Fruit fly (Drosophila melanogaster) whole organism, embryonic: ENCODE results near the gene CG31729.

Source experiments
- Ada2b ChIP-seq: fragments of 200-800 bp; sonication (Bioruptor generic); IDR thresholded peaks from 2 replicates; pipeline ENCODE4 v1.3.6; 2022; ENCODE audit warnings: missing biosample characterization, missing genetic modification characterization
- Aef1 ChIP-seq: fragments of 200-800 bp; sonication (Bioruptor generic); IDR thresholded peaks from 3 replicates; pipeline ENCODE4 v1.3.6; 2022; ENCODE audit warnings: missing biosample characterization, missing genetic modification characterization
- Asciz ChIP-seq: fragments of 200-800 bp; sonication (Bioruptor generic); optimal IDR thresholded peaks from 2 replicates; lab custom pipeline; 2017; ENCODE audit warnings: missing biosample characterization, mild to moderate bottlenecking, missing genetic modification characterization, missing genetic modification reagents
- CG11093 ChIP-seq: fragments of 200-800 bp; sonication (Bioruptor generic); IDR thresholded peaks from 3 replicates; pipeline ENCODE4 v1.3.6; 2022; ENCODE audit warnings: missing biosample characterization, missing genetic modification characterization
- CG11504 ChIP-seq: fragments of 200-800 bp; sonication (Bioruptor generic); optimal IDR thresholded peaks from 3 replicates; lab custom pipeline; 2019; ENCODE audit warnings: missing biosample characterization, mild to moderate bottlenecking, missing genetic modification characterization, moderate library complexity
- CG12219 ChIP-seq: fragments of 200-800 bp; sonication (Bioruptor generic); optimal IDR thresholded peaks from 3 replicates; lab custom pipeline; 2018; ENCODE audit warnings: missing biosample characterization, mild to moderate bottlenecking, missing genetic modification characterization
- CG12769 ChIP-seq: fragments of 200-800 bp; sonication (Bioruptor generic); optimal IDR thresholded peaks from 2 replicates; lab custom pipeline; 2019; ENCODE audit warnings: missing biosample characterization, mild to moderate bottlenecking, missing genetic modification characterization, moderate library complexity
- CG13287 ChIP-seq: fragments of 200-800 bp; sonication (Bioruptor generic); IDR thresholded peaks from 2 replicates; pipeline ENCODE4 v1.3.6; 2022; ENCODE audit warnings: missing biosample characterization, missing genetic modification characterization; ENCODE audit not compliant: partially characterized antibody
- CG13894 ChIP-seq: fragments of 200-800 bp; sonication (Bioruptor generic); optimal IDR thresholded peaks from 3 replicates; lab custom pipeline; 2018; ENCODE audit warnings: missing biosample characterization, mild to moderate bottlenecking, missing genetic modification characterization, moderate library complexity
- CG14050 ChIP-seq: fragments of 200-800 bp; sonication (Bioruptor generic); IDR thresholded peaks from 3 replicates; pipeline ENCODE4 v1.3.6; 2022; ENCODE audit warnings: missing biosample characterization, missing genetic modification characterization
- CG1529 ChIP-seq: fragments of 200-800 bp; sonication (Bioruptor generic); optimal IDR thresholded peaks from 3 replicates; lab custom pipeline; 2018; ENCODE audit warnings: missing biosample characterization, missing genetic modification characterization
- CG15601 ChIP-seq: fragments of 200-800 bp; sonication (Bioruptor generic); optimal IDR thresholded peaks from 3 replicates; lab custom pipeline; 2019; ENCODE audit warnings: missing biosample characterization, mild to moderate bottlenecking, missing genetic modification characterization, moderate library complexity
- CG16815 ChIP-seq: fragments of 200-800 bp; sonication (Bioruptor generic); optimal IDR thresholded peaks from 3 replicates; lab custom pipeline; 2017; ENCODE audit warnings: missing biosample characterization, mild to moderate bottlenecking, missing genetic modification characterization
- CG17328 ChIP-seq: fragments of 200-800 bp; sonication (Bioruptor generic); IDR thresholded peaks from 2 replicates; pipeline ENCODE4 v1.3.6; 2022; ENCODE audit warnings: missing biosample characterization, missing genetic modification characterization
- CG18599 ChIP-seq: fragments of 200-800 bp; sonication (Bioruptor generic); optimal IDR thresholded peaks from 3 replicates; lab custom pipeline; 2017; ENCODE audit warnings: missing biosample characterization, missing genetic modification characterization, mild to moderate bottlenecking, moderate library complexity, missing genetic modification reagents
- CG2712 ChIP-seq: fragments of 200-800 bp; optimal IDR thresholded peaks from 3 replicates; lab custom pipeline; 2019; ENCODE audit warnings: missing biosample characterization, mild to moderate bottlenecking, missing genetic modification characterization, moderate library complexity
- CG32532 ChIP-seq: fragments of 200-800 bp; sonication (Bioruptor generic); IDR thresholded peaks from 2 replicates; pipeline ENCODE4 v1.3.6; 2022; ENCODE audit warnings: missing biosample characterization, missing genetic modification characterization
- CG33557 ChIP-seq: fragments of 200-800 bp; sonication (Bioruptor generic); optimal IDR thresholded peaks from 2 replicates; lab custom pipeline; 2019; ENCODE audit warnings: missing biosample characterization, mild to moderate bottlenecking, missing genetic modification characterization, moderate library complexity
- CG3838 ChIP-seq: fragments of 200-800 bp; sonication (Bioruptor generic); optimal IDR thresholded peaks from 3 replicates; lab custom pipeline; 2016; ENCODE audit warnings: missing biosample characterization, missing genetic modification characterization
- CG6254 ChIP-seq: fragments of 200-800 bp; sonication (Bioruptor generic); optimal IDR thresholded peaks from 3 replicates; lab custom pipeline; 2017; ENCODE audit warnings: mild to moderate bottlenecking, missing biosample characterization, missing genetic modification reagents, missing genetic modification characterization
- CG9817 ChIP-seq: fragments of 200-800 bp; sonication (Bioruptor generic); optimal IDR thresholded peaks from 2 replicates; lab custom pipeline; 2018; ENCODE audit warnings: missing biosample characterization, mild to moderate bottlenecking, missing genetic modification characterization, moderate library complexity
- CrebB ChIP-seq: fragments of 200-800 bp; sonication (Bioruptor generic); optimal IDR thresholded peaks from 3 replicates; lab custom pipeline; 2018; ENCODE audit warnings: missing biosample characterization, mild to moderate bottlenecking, missing genetic modification characterization
- Drgx ChIP-seq: fragments of 200-800 bp; sonication (Bioruptor generic); IDR thresholded peaks from 2 replicates; pipeline ENCODE4 v1.3.6; 2022; ENCODE audit warnings: missing biosample characterization, missing genetic modification characterization
- Ets65A ChIP-seq: fragments of 200-800 bp; sonication (Bioruptor generic); peaks from one replicate; lab custom pipeline; 2016; ENCODE audit warnings: missing biosample characterization, missing genetic modification characterization
- H15 ChIP-seq: fragments of 200-800 bp; sonication (Bioruptor generic); IDR thresholded peaks from 3 replicates; pipeline ENCODE4 v1.3.6; 2022; ENCODE audit warnings: missing biosample characterization, missing genetic modification characterization
- HHEX ChIP-seq: fragments of 200-800 bp; sonication (Bioruptor generic); optimal IDR thresholded peaks from 3 replicates; lab custom pipeline; 2017; ENCODE audit warnings: missing biosample characterization, mild to moderate bottlenecking, missing genetic modification characterization, missing genetic modification reagents
- HLH4C ChIP-seq: fragments of 200-800 bp; sonication (Bioruptor generic); IDR thresholded peaks from 3 replicates; pipeline ENCODE4 v1.3.6; 2022; ENCODE audit warnings: missing biosample characterization, missing genetic modification characterization; ENCODE audit not compliant: partially characterized antibody
- Max ChIP-seq: fragments of 200-800 bp; sonication (Bioruptor generic); optimal IDR thresholded peaks from 2 replicates; lab custom pipeline; 2016; ENCODE audit warnings: missing biosample characterization, mild to moderate bottlenecking, missing genetic modification characterization
- Oli ChIP-seq: fragments of 200-800 bp; sonication (Bioruptor generic); optimal IDR thresholded peaks from 2 replicates; lab custom pipeline; 2018; ENCODE audit warnings: missing biosample characterization, mild to moderate bottlenecking, missing genetic modification characterization, moderate library complexity
- Poxn ChIP-seq: fragments of 200-800 bp; sonication (Bioruptor generic); IDR thresholded peaks from 2 replicates; pipeline ENCODE4 v1.3.6; 2022; ENCODE audit warnings: missing biosample characterization, missing genetic modification characterization
- Tbp ChIP-seq: fragments of >200 bp; optimal IDR thresholded peaks from 2 replicates; lab custom pipeline; 2018; ENCODE audit warnings: missing biosample characterization, missing genetic modification characterization
- bab2 ChIP-seq: fragments of 200-800 bp; sonication (Bioruptor generic); optimal IDR thresholded peaks from 2 replicates; lab custom pipeline; 2016; ENCODE audit warnings: missing biosample characterization, missing genetic modification characterization
- bcd ChIP-seq: fragments of 200-800 bp; sonication (Bioruptor generic); optimal IDR thresholded peaks from 2 replicates; lab custom pipeline; 2017; ENCODE audit warnings: missing biosample characterization, mild to moderate bottlenecking, missing genetic modification characterization
- dm ChIP-seq: fragments of 200-800 bp; sonication (Bioruptor generic); optimal IDR thresholded peaks from 3 replicates; lab custom pipeline; 2016; ENCODE audit warnings: missing biosample characterization, missing genetic modification characterization
- fd64A ChIP-seq: fragments of 200-800 bp; sonication (Bioruptor generic); optimal IDR thresholded peaks from 3 replicates; lab custom pipeline; 2018; ENCODE audit warnings: missing biosample characterization, mild to moderate bottlenecking, missing genetic modification characterization
- gsb-n ChIP-seq: fragments of 200-800 bp; sonication (Bioruptor generic); optimal IDR thresholded peaks from 3 replicates; lab custom pipeline; 2018; ENCODE audit warnings: missing biosample characterization, mild to moderate bottlenecking, missing genetic modification characterization
- kah ChIP-seq: fragments of 200-800 bp; sonication (Bioruptor generic); optimal IDR thresholded peaks from 2 replicates; lab custom pipeline; 2018; ENCODE audit warnings: missing biosample characterization, mild to moderate bottlenecking, missing genetic modification characterization
- knrl ChIP-seq: fragments of 200-800 bp; sonication (Bioruptor generic); IDR thresholded peaks from 3 replicates; pipeline ENCODE4 v1.3.6; 2022; ENCODE audit warnings: missing biosample characterization, missing genetic modification characterization; ENCODE audit not compliant: partially characterized antibody
- lab ChIP-seq: fragments of 200-800 bp; sonication (Bioruptor generic); optimal IDR thresholded peaks from 3 replicates; lab custom pipeline; 2017; ENCODE audit warnings: missing biosample characterization, missing genetic modification characterization, mild to moderate bottlenecking, moderate library complexity, missing genetic modification reagents
- nerfin-2 ChIP-seq: fragments of 200-800 bp; sonication (Bioruptor generic); IDR thresholded peaks from 2 replicates; pipeline ENCODE4 v1.3.6; 2022; ENCODE audit warnings: missing biosample characterization, missing genetic modification characterization; ENCODE audit not compliant: partially characterized antibody
- nmo ChIP-seq: fragments of 200-800 bp; sonication (Bioruptor generic); optimal IDR thresholded peaks from 2 replicates; lab custom pipeline; 2018; ENCODE audit warnings: missing biosample characterization, mild to moderate bottlenecking, missing genetic modification characterization, moderate library complexity
- otp ChIP-seq: fragments of 200-800 bp; sonication (Bioruptor generic); IDR thresholded peaks from 3 replicates; pipeline ENCODE4, ENCODE4 v1.3.6; 2022; ENCODE audit warnings: missing biosample characterization, missing genetic modification characterization
- peb ChIP-seq: fragments of 200-800 bp; sonication (Bioruptor generic); IDR thresholded peaks from 2 replicates; pipeline ENCODE4 v1.3.6; 2022; ENCODE audit warnings: missing biosample characterization, missing genetic modification characterization
- ro ChIP-seq: fragments of 200-800 bp; sonication (Bioruptor generic); IDR thresholded peaks from 2 replicates; pipeline ENCODE4 v1.3.6; 2022; ENCODE audit warnings: missing biosample characterization, missing genetic modification characterization
- sc ChIP-seq, 3 experiments: fragments of >200 bp in 2 of 3; fragments of 200-800 bp in 1 of 3; sonication (Bioruptor generic) in 1 of 3; optimal IDR thresholded peaks; 2 replicates in 2 of 3; 3 replicates in 1 of 3; lab custom pipeline; 2017; ENCODE audit warnings: mild to moderate bottlenecking in 1 of 3, missing biosample characterization in 1 of 3, missing genetic modification characterization in 1 of 3, missing genetic modification reagents in 1 of 3
- seq ChIP-seq: fragments of 200-800 bp; sonication (Bioruptor generic); IDR thresholded peaks from 2 replicates; pipeline ENCODE4 v1.3.6; 2022; ENCODE audit warnings: missing biosample characterization, missing genetic modification characterization
- stc ChIP-seq: fragments of 200-800 bp; sonication (Bioruptor generic); IDR thresholded peaks from 2 replicates; pipeline ENCODE4 v1.3.6; 2022; ENCODE audit warnings: missing biosample characterization, missing genetic modification characterization
- tgo ChIP-seq: fragments of 200-800 bp; sonication (Bioruptor generic); IDR thresholded peaks from 3 replicates; pipeline ENCODE4 v1.3.6; 2022; ENCODE audit warnings: missing biosample characterization, missing genetic modification characterization
- zen ChIP-seq: fragments of 200-800 bp; sonication (Bioruptor generic); optimal IDR thresholded peaks from 3 replicates; lab custom pipeline; 2018; ENCODE audit warnings: missing biosample characterization, mild to moderate bottlenecking, missing genetic modification characterization, moderate library complexity
- zfh2 ChIP-seq: fragments of 200-800 bp; sonication (Bioruptor generic); optimal IDR thresholded peaks from 2 replicates; lab custom pipeline; 2016; ENCODE audit warnings: missing biosample characterization, missing genetic modification characterization

CG31729 gene

DNA sequence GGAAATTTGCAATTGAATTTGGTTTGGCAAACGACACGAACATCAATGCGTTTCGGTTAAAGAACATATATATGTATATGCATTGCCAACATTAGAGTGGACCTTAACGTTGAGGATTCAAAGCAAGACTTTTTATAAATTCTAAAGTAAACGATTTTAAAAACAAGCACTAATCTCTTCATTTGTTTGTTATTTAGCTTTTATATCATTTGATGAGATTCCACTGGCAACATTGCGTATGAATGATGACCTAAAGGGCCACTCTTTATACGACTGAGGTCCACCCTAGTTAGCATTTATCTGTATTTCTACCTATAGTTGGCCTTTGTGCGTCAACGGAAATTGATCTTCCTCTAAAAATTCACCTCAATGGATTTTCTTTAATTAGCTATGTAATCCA, 31.1 kb upstream of the CG31729 start (continued):
- TF ChIP-seq gsb-n: no peak
- TF ChIP-seq Poxn (GFP tag; lab: Robert Waterston, UW): no peak
- TF ChIP-seq Ets65A (GFP tag; lab: Kevin White, UChicago): peak; percentile 31
- TF ChIP-seq CG17328 (GFP tag; lab: Robert Waterston, UW): no peak
- no peak for TF ChIP-seq otp
- TF ChIP-seq CG2712 (tag; lab: Kevin White, UChicago): peak; percentile 50
- TF ChIP-seq CG9817 (tag; lab: Kevin White, UChicago): peak; percentile 14
- peak; percentile 15 for TF ChIP-seq CG12769 (tag; lab: Kevin White, UChicago)
- TF ChIP-seq kah: no peak
- TF ChIP-seq HHEX: peak; percentile 30
- peak; percentile 9 for TF ChIP-seq zfh2 (GFP tag; lab: Kevin White, UChicago)
- TF ChIP-seq Drgx (GFP tag; lab: Robert Waterston, UW): peak; percentile 53; the same call in 1 of the 2 replicates
- no peak for TF ChIP-seq CG13894
- peak; percentile 40; the same call in 1 of the 2 replicates for TF ChIP-seq CG32532
- no peak for TF ChIP-seq CG33557 (GFP tag; lab: Kevin White, UChicago)
- no peak for TF ChIP-seq lab (GFP tag; lab: Kevin White, UChicago)
- TF ChIP-seq zen (tag; lab: Kevin White, UChicago): no peak
- TF ChIP-seq Oli: peak; percentile 34
- peak; percentile 1 for TF ChIP-seq bcd
- peak; percentile 48 for TF ChIP-seq CG11504 (tag; lab: Kevin White, UChicago)
- TF ChIP-seq CG13287 (GFP tag; lab: Robert Waterston, UW): no peak
- no peak for TF ChIP-seq CG1529 (GFP tag; lab: Kevin White, UChicago)
- TF ChIP-seq CG6254 (GFP tag; lab: Kevin White, UChicago): peak; percentile 3
- TF ChIP-seq stc (GFP tag; lab: Robert Waterston, UW): no peak
- no peak for TF ChIP-seq dm
- no peak for TF ChIP-seq peb (GFP tag; lab: Robert Waterston, UW)
- no peak for TF ChIP-seq sc (optimal IDR thresholded peaks at IDR 0.05; lab: Kevin White, UChicago)
- no peak for TF ChIP-seq sc (GFP tag; optimal IDR thresholded peaks at IDR 0.05; lab: Kevin White, UChicago)
- TF ChIP-seq CrebB (tag; lab: Kevin White, UChicago): no peak
- TF ChIP-seq Ada2b (GFP tag; lab: Robert Waterston, UW): peak; percentile 23; the same call in 1 of the 2 replicates
- TF ChIP-seq CG11093 (GFP tag; lab: Robert Waterston, UW): no peak
- TF ChIP-seq tgo (GFP tag; lab: Robert Waterston, UW): no peak
- no peak for TF ChIP-seq H15 (GFP tag; lab: Robert Waterston, UW)
- TF ChIP-seq HLH4C (GFP tag; lab: Robert Waterston, UW): no peak
- TF ChIP-seq nerfin-2 (GFP tag; lab: Robert Waterston, UW): no peak
- TF ChIP-seq CG18599 (GFP tag; lab: Kevin White, UChicago): peak; percentile 20
- no peak for TF ChIP-seq Tbp (GFP tag; lab: Kevin White, UChicago)
- no peak for TF ChIP-seq CG15601
- TF ChIP-seq fd64A: no peak
- TF ChIP-seq knrl (GFP tag; lab: Robert Waterston, UW): no peak
- no peak for TF ChIP-seq Aef1 (GFP tag; lab: Robert Waterston, UW)
- peak; percentile 7 for TF ChIP-seq Asciz (GFP tag; lab: Kevin White, UChicago)
- TF ChIP-seq nmo (GFP tag; lab: Kevin White, UChicago): peak; percentile 12
- TF ChIP-seq Max (GFP tag; lab: Kevin White, UChicago): no peak
- TF ChIP-seq ro (GFP tag; lab: Robert Waterston, UW): no peak
- TF ChIP-seq seq: 0 out of 2 replicates have a peak, but pooled peaks have one; percentile 19
- peak; percentile 47 for TF ChIP-seq CG12219 (GFP tag; lab: Kevin White, UChicago)
- 0 out of 3 replicates have a peak, but pooled peaks have one; percentile 19 for TF ChIP-seq CG14050 (GFP tag; lab: Robert Waterston, UW)
- TF ChIP-seq CG3838: no peak
- TF ChIP-seq bab2 (GFP tag; lab: Kevin White, UChicago): no peak
- TF ChIP-seq CG16815 (GFP tag; lab: Kevin White, UChicago): no peak
